Worm (Caenorhabditis elegans): ENCODE measurements around the gene nfyc-1.

DNA sequence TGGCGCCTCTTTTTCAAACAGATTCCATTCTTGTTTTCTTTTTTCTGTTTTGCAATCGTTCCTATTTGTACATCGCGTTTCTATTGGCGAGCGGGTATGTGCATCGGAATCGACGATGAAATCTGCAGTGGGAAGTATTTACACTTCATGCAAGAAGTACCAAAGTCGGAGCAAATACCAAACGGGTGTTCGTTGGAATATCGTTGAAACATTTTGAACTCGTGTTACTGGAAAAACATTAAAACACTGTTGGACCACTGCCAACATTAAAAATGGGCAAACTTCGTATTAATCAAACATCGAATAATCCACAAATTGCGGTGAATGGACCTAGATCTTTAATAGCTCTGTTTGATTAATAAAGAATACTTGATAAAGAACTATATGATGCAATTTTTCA is 35.5 kb downstream of the nfyc-1 start, which contains the start of gene C23H3.9:
- TF ChIP-seq nhr-28 (tag; optimal IDR thresholded peaks at IDR 0.05) (no peak), nhr-25 (tag; optimal IDR thresholded peaks at IDR 0.05) (no peak), pha-4 (tag; optimal IDR thresholded peaks at IDR 0.05) (no peak), elt-3 (tag; optimal IDR thresholded peaks at IDR 0.05) (no peak), ceh-82 (tag; optimal IDR thresholded peaks at IDR 0.05) (no peak), skn-1 (tag; optimal IDR thresholded peaks at IDR 0.05) (no peak), mdl-1 (tag; optimal IDR thresholded peaks at IDR 0.05) (no peak), R02D3.7 (tag; optimal IDR thresholded peaks at IDR 0.05) (no peak)

All from whole organism, L3 larva.